Fruit fly (Drosophila melanogaster) whole organism, embryonic: ENCODE measurements around the gene sals.
A peak's percentile ranks its signal among the peaks of the same experiment; 100 is the strongest.

Experiments
- Ada2b ChIP-seq: fragments of 200-800 bp; sonication (Bioruptor generic); IDR thresholded peaks from 2 replicates; pipeline ENCODE4 v1.3.6; 2022; ENCODE audit warnings: missing biosample characterization, missing genetic modification characterization
- Atf-2 ChIP-seq: fragments of 200-800 bp; sonication (Bioruptor generic); optimal IDR thresholded peaks from 2 replicates; lab custom pipeline; 2016; ENCODE audit warnings: missing biosample characterization, missing genetic modification characterization
- BtbVII ChIP-seq: fragments of 200-800 bp; sonication (Bioruptor generic); optimal IDR thresholded peaks from 3 replicates; lab custom pipeline; 2017; ENCODE audit warnings: missing biosample characterization, mild to moderate bottlenecking, missing genetic modification characterization
- CG10267 ChIP-seq: fragments of 200-800 bp; sonication (Bioruptor generic); optimal IDR thresholded peaks from 2 replicates; lab custom pipeline; 2018; ENCODE audit warnings: missing biosample characterization, mild to moderate bottlenecking, missing genetic modification characterization, moderate library complexity
- CG10431 ChIP-seq: fragments of 200-800 bp; sonication (Bioruptor generic); optimal IDR thresholded peaks from 3 replicates; lab custom pipeline; 2018; ENCODE audit warnings: missing biosample characterization, mild to moderate bottlenecking, missing genetic modification characterization
- CG12299 ChIP-seq: fragments of 200-800 bp; sonication (Bioruptor generic); optimal IDR thresholded peaks from 2 replicates; lab custom pipeline; 2018; ENCODE audit warnings: missing biosample characterization, mild to moderate bottlenecking, missing genetic modification characterization
- CG15696 ChIP-seq: fragments of 200-800 bp; sonication (Bioruptor generic); optimal IDR thresholded peaks from 2 replicates; lab custom pipeline; 2019; ENCODE audit warnings: missing biosample characterization, mild to moderate bottlenecking, missing genetic modification characterization, moderate library complexity
- CG16815 ChIP-seq: fragments of 200-800 bp; sonication (Bioruptor generic); optimal IDR thresholded peaks from 3 replicates; lab custom pipeline; 2017; ENCODE audit warnings: missing biosample characterization, mild to moderate bottlenecking, missing genetic modification characterization
- CG17568 ChIP-seq: fragments of 200-800 bp; sonication (Bioruptor generic); optimal IDR thresholded peaks from 2 replicates; lab custom pipeline; 2018; ENCODE audit warnings: missing biosample characterization, mild to moderate bottlenecking, missing genetic modification characterization, moderate library complexity
- CG34224 ChIP-seq: fragments of 200-800 bp; sonication (Bioruptor generic); IDR thresholded peaks from 3 replicates; pipeline ENCODE4 v1.3.6; 2022; ENCODE audit warnings: missing biosample characterization, missing genetic modification characterization; ENCODE audit not compliant: partially characterized antibody
- CG4360 ChIP-seq: fragments of 200-800 bp; sonication (Bioruptor generic); IDR thresholded peaks from 2 replicates; pipeline ENCODE4 v1.3.6; 2022; ENCODE audit warnings: missing biosample characterization, missing genetic modification characterization
- CG5180 ChIP-seq: fragments of 200-800 bp; sonication (Bioruptor generic); optimal IDR thresholded peaks from 3 replicates; lab custom pipeline; 2017; ENCODE audit warnings: missing biosample characterization, missing genetic modification characterization, mild to moderate bottlenecking, moderate library complexity, missing genetic modification reagents
- CG5245 ChIP-seq: fragments of 200-800 bp; sonication (Bioruptor generic); optimal IDR thresholded peaks from 3 replicates; lab custom pipeline; 2016; ENCODE audit warnings: missing biosample characterization, missing genetic modification characterization
- CG5953 ChIP-seq: fragments of 200-800 bp; sonication (Bioruptor generic); IDR thresholded peaks from 2 replicates; pipeline ENCODE4 v1.3.6; 2022; ENCODE audit warnings: missing biosample characterization, missing genetic modification characterization
- CG6689 ChIP-seq: fragments of 200-800 bp; sonication (Bioruptor generic); IDR thresholded peaks from 2 replicates; pipeline ENCODE4 v1.3.6; 2022; ENCODE audit warnings: missing biosample characterization, missing genetic modification characterization
- CG6854 ChIP-seq: fragments of 200-800 bp; sonication (Bioruptor generic); optimal IDR thresholded peaks from 3 replicates; lab custom pipeline; 2017; ENCODE audit warnings: missing biosample characterization, mild to moderate bottlenecking, missing genetic modification characterization
- CG7987 ChIP-seq: fragments of 200-800 bp; sonication (Bioruptor generic); optimal IDR thresholded peaks from 2 replicates; lab custom pipeline; 2018; ENCODE audit warnings: missing biosample characterization, mild to moderate bottlenecking, missing genetic modification characterization, moderate library complexity
- CG9609 ChIP-seq: fragments of 200-800 bp; sonication (Bioruptor generic); optimal IDR thresholded peaks from 3 replicates; lab custom pipeline; 2016; ENCODE audit warnings: missing biosample characterization, missing genetic modification characterization
- CG9727 ChIP-seq: fragments of 200-800 bp; sonication (Bioruptor generic); optimal IDR thresholded peaks from 3 replicates; lab custom pipeline; 2017; ENCODE audit warnings: missing biosample characterization, mild to moderate bottlenecking, missing genetic modification characterization
- ERR ChIP-seq: fragments of 200-800 bp; sonication (Bioruptor generic); optimal IDR thresholded peaks from 2 replicates; lab custom pipeline; 2016; ENCODE audit warnings: missing biosample characterization, missing genetic modification characterization
- Hand ChIP-seq: fragments of 200-800 bp; sonication (Bioruptor generic); optimal IDR thresholded peaks from 2 replicates; lab custom pipeline; 2017; ENCODE audit warnings: mild to moderate bottlenecking, missing biosample characterization, missing genetic modification reagents, missing genetic modification characterization
- Jarid2 ChIP-seq: fragments of 200-800 bp; sonication (Bioruptor generic); optimal IDR thresholded peaks from 3 replicates; lab custom pipeline; 2017; ENCODE audit warnings: mild to moderate bottlenecking, missing biosample characterization, missing genetic modification reagents, missing genetic modification characterization
- Lhr ChIP-seq: fragments of 200-800 bp; sonication (Bioruptor generic); optimal IDR thresholded peaks from 3 replicates; lab custom pipeline; 2017; ENCODE audit warnings: mild to moderate bottlenecking, missing biosample characterization, missing genetic modification reagents, missing genetic modification characterization
- Med ChIP-seq: fragments of 200-800 bp; sonication (Bioruptor generic); peaks from one replicate; lab custom pipeline; 2016; ENCODE audit warnings: missing biosample characterization, missing genetic modification characterization, mild to moderate bottlenecking, inconsistent platforms, moderate library complexity
- NK7.1 ChIP-seq: fragments of 200-800 bp; sonication (Bioruptor generic); optimal IDR thresholded peaks from 3 replicates; lab custom pipeline; 2016; ENCODE audit warnings: missing biosample characterization, missing genetic modification characterization
- Scr ChIP-seq: fragments of 200-800 bp; sonication (Bioruptor generic); IDR thresholded peaks from 2 replicates; pipeline ENCODE4 v1.3.6; 2022; ENCODE audit warnings: missing biosample characterization, missing genetic modification characterization; ENCODE audit not compliant: partially characterized antibody
- Sox102F ChIP-seq: fragments of 200-800 bp; sonication (Bioruptor generic); optimal IDR thresholded peaks from 2 replicates; lab custom pipeline; 2018; ENCODE audit warnings: missing biosample characterization, mild to moderate bottlenecking, missing genetic modification characterization, moderate library complexity
- TFAM ChIP-seq: fragments of 200-800 bp; sonication (Bioruptor generic); optimal IDR thresholded peaks from 2 replicates; lab custom pipeline; 2017; ENCODE audit warnings: missing biosample characterization, missing genetic modification characterization, inconsistent platforms
- Xrp1 ChIP-seq: fragments of 200-800 bp; sonication (Bioruptor generic); IDR thresholded peaks from 2 replicates; pipeline ENCODE4 v1.3.6; 2022; ENCODE audit warnings: missing biosample characterization, missing genetic modification characterization
- amos ChIP-seq: fragments of 200-800 bp; sonication (Bioruptor generic); IDR thresholded peaks from 2 replicates; pipeline ENCODE4 v1.3.6; 2022; ENCODE audit warnings: missing biosample characterization, missing genetic modification characterization; ENCODE audit not compliant: partially characterized antibody
- ara ChIP-seq: fragments of 200-800 bp; sonication (Bioruptor generic); IDR thresholded peaks from 2 replicates; pipeline ENCODE4 v1.3.6; 2022; ENCODE audit warnings: missing biosample characterization, missing genetic modification characterization
- az2 ChIP-seq: fragments of 200-800 bp; sonication (Bioruptor generic); optimal IDR thresholded peaks from 3 replicates; lab custom pipeline; 2016; ENCODE audit warnings: missing biosample characterization, missing genetic modification characterization
- bab2 ChIP-seq: fragments of 200-800 bp; sonication (Bioruptor generic); optimal IDR thresholded peaks from 2 replicates; lab custom pipeline; 2016; ENCODE audit warnings: missing biosample characterization, missing genetic modification characterization
- caup ChIP-seq: fragments of 200-800 bp; sonication (Bioruptor generic); optimal IDR thresholded peaks from 3 replicates; lab custom pipeline; 2017; ENCODE audit warnings: missing biosample characterization, mild to moderate bottlenecking, missing genetic modification characterization, moderate library complexity; ENCODE audit not compliant: severe bottlenecking
- corto ChIP-seq: fragments of 200-800 bp; sonication (Bioruptor generic); optimal IDR thresholded peaks from 2 replicates; lab custom pipeline; 2016; ENCODE audit warnings: missing biosample characterization, mild to moderate bottlenecking, missing genetic modification characterization, moderate library complexity
- en ChIP-seq: fragments of 200-800 bp; sonication (Bioruptor generic); optimal IDR thresholded peaks from 2 replicates; lab custom pipeline; 2016; ENCODE audit warnings: missing biosample characterization, missing genetic modification characterization
- fd64A ChIP-seq: fragments of 200-800 bp; sonication (Bioruptor generic); optimal IDR thresholded peaks from 3 replicates; lab custom pipeline; 2018; ENCODE audit warnings: missing biosample characterization, mild to moderate bottlenecking, missing genetic modification characterization
- gce ChIP-seq: fragments of 200-800 bp; sonication (Bioruptor generic); IDR thresholded peaks from 3 replicates; pipeline ENCODE4 v1.3.6; 2022; ENCODE audit warnings: missing biosample characterization, missing genetic modification characterization
- gro ChIP-seq: fragments of 200-800 bp; sonication (Bioruptor generic); optimal IDR thresholded peaks from 2 replicates; lab custom pipeline; 2016; ENCODE audit warnings: missing biosample characterization, missing genetic modification characterization
- jigr1 ChIP-seq: fragments of 200-800 bp; sonication (Bioruptor generic); IDR thresholded peaks from 3 replicates; pipeline ENCODE4 v1.3.6; 2022; ENCODE audit warnings: missing biosample characterization, missing genetic modification characterization
- jumu ChIP-seq: fragments of 200-800 bp; sonication (Bioruptor generic); optimal IDR thresholded peaks from 3 replicates; lab custom pipeline; 2016; ENCODE audit warnings: missing biosample characterization, missing genetic modification characterization
- kah ChIP-seq: fragments of 200-800 bp; sonication (Bioruptor generic); optimal IDR thresholded peaks from 2 replicates; lab custom pipeline; 2018; ENCODE audit warnings: missing biosample characterization, mild to moderate bottlenecking, missing genetic modification characterization
- kay ChIP-seq: fragments of 200-800 bp; sonication (Bioruptor generic); optimal IDR thresholded peaks from 2 replicates; lab custom pipeline; 2016; ENCODE audit warnings: missing biosample characterization, missing genetic modification characterization
- sens-2 ChIP-seq: fragments of 200-800 bp; sonication (Bioruptor generic); IDR thresholded peaks from 2 replicates; pipeline ENCODE4 v1.3.6; 2022; ENCODE audit warnings: missing biosample characterization, missing genetic modification characterization
- sisA ChIP-seq: fragments of 200-800 bp; sonication (Bioruptor generic); IDR thresholded peaks from 2 replicates; pipeline ENCODE4 v1.3.6; 2022; ENCODE audit warnings: missing biosample characterization, missing genetic modification characterization
- slou ChIP-seq: fragments of 200-800 bp; sonication (Bioruptor generic); optimal IDR thresholded peaks from 3 replicates; lab custom pipeline; 2016; ENCODE audit warnings: missing biosample characterization, missing genetic modification characterization
- sob ChIP-seq: fragments of 200-800 bp; sonication (Bioruptor generic); IDR thresholded peaks from 2 replicates; pipeline ENCODE4 v1.3.6; 2022; ENCODE audit warnings: missing biosample characterization, missing genetic modification characterization
- stwl ChIP-seq: fragments of 200-800 bp; sonication (Bioruptor generic); optimal IDR thresholded peaks from 3 replicates; lab custom pipeline; 2018; ENCODE audit warnings: missing biosample characterization, mild to moderate bottlenecking, missing genetic modification characterization, moderate library complexity
- sug ChIP-seq: fragments of 200-800 bp; optimal IDR thresholded peaks from 2 replicates; lab custom pipeline; 2019; ENCODE audit warnings: missing biosample characterization, mild to moderate bottlenecking, missing genetic modification characterization, moderate library complexity
- wdn ChIP-seq: fragments of 200-800 bp; sonication (Bioruptor generic); IDR thresholded peaks from 2 replicates; pipeline ENCODE4 v1.3.6; 2022; ENCODE audit warnings: missing biosample characterization, missing genetic modification characterization
- yki ChIP-seq: fragments of >200 bp; optimal IDR thresholded peaks from 3 replicates; lab custom pipeline; 2018

Gene sals

dm6 chr3R:11409667-11410137 lies 41.9 kb downstream of the sals start, which contains the start of the genes mgr and Irbp (continued):
- TF ChIP-seq sisA (GFP tag; lab: Robert Waterston, UW): peak; percentile 91
- peak; percentile 76 for TF ChIP-seq Lhr
- peak; percentile 94 for TF ChIP-seq Sox102F (GFP tag; lab: Kevin White, UChicago)
- TF ChIP-seq corto: no peak
- TF ChIP-seq kay: peak; percentile 90
- peak; percentile 95 for TF ChIP-seq ara (GFP tag; lab: Robert Waterston, UW)
- peak; percentile 95 for TF ChIP-seq CG6689 (GFP tag; lab: Robert Waterston, UW)
- peak; percentile 61 for TF ChIP-seq Hand (GFP tag; lab: Kevin White, UChicago)
- no peak for TF ChIP-seq CG7987
- TF ChIP-seq Scr (GFP tag; lab: Robert Waterston, UW): peak; percentile 90
- TF ChIP-seq ERR (GFP tag; lab: Kevin White, UChicago): no peak
- peak; percentile 94 for TF ChIP-seq CG9727
- peak; percentile 73 for TF ChIP-seq CG5953 (GFP tag; lab: Robert Waterston, UW)
- peak; percentile 74 for TF ChIP-seq amos (GFP tag; lab: Robert Waterston, UW)
- TF ChIP-seq CG34224 (GFP tag; lab: Robert Waterston, UW): peak; percentile 91
- no peak for TF ChIP-seq CG5180 (GFP tag; lab: Kevin White, UChicago)
- TF ChIP-seq stwl (tag; lab: Kevin White, UChicago): peak; percentile 80
- TF ChIP-seq yki (lab: Kevin White, UChicago): no peak
- TF ChIP-seq Med (GFP tag; lab: Kevin White, UChicago): peak; percentile 90
- no peak for TF ChIP-seq gro
- TF ChIP-seq Xrp1 (GFP tag; lab: Robert Waterston, UW): peak; percentile 97
- TF ChIP-seq jumu: peak; percentile 34
- TF ChIP-seq CG6854 (GFP tag; lab: Kevin White, UChicago): peak; percentile 74
- peak; percentile 92 for TF ChIP-seq wdn (GFP tag; lab: Robert Waterston, UW)
- peak; percentile 95 for TF ChIP-seq CG15696 (tag; lab: Kevin White, UChicago)
- peak; percentile 72; the same call in 2 of the 3 replicates for TF ChIP-seq jigr1 (GFP tag; lab: Robert Waterston, UW)
- peak; percentile 11 for TF ChIP-seq Atf-2 (GFP tag; lab: Kevin White, UChicago)
- peak; percentile 68 for TF ChIP-seq kah (GFP tag; lab: Kevin White, UChicago)
- peak; percentile 96 for TF ChIP-seq Ada2b (GFP tag; lab: Robert Waterston, UW)
- TF ChIP-seq en (GFP tag; lab: Kevin White, UChicago): no peak
- no peak for TF ChIP-seq sug (tag; lab: Kevin White, UChicago)
- no peak for TF ChIP-seq NK7.1 (GFP tag; lab: Kevin White, UChicago)
- TF ChIP-seq az2 (GFP tag; lab: Kevin White, UChicago): peak; percentile 90
- peak; percentile 22 for TF ChIP-seq CG9609 (GFP tag; lab: Kevin White, UChicago)
- TF ChIP-seq CG12299 (tag; lab: Kevin White, UChicago): peak; percentile 80
- TF ChIP-seq sob (GFP tag; lab: Robert Waterston, UW): peak; percentile 98
- TF ChIP-seq CG5245: peak; percentile 76
- TF ChIP-seq CG16815: peak; percentile 75
- peak; percentile 90 for TF ChIP-seq CG10267 (tag; lab: Kevin White, UChicago)
- peak; percentile 32 for TF ChIP-seq Jarid2 (GFP tag; lab: Kevin White, UChicago)
- peak; percentile 82 for TF ChIP-seq BtbVII (GFP tag; lab: Kevin White, UChicago)
- TF ChIP-seq fd64A (GFP tag; lab: Kevin White, UChicago): peak; percentile 8
- TF ChIP-seq CG10431 (GFP tag; lab: Kevin White, UChicago): peak; percentile 73
- peak; percentile 59 for TF ChIP-seq slou (GFP tag; lab: Kevin White, UChicago)
- TF ChIP-seq gce (GFP tag; lab: Robert Waterston, UW): peak; percentile 88
- peak; percentile 64 for TF ChIP-seq CG4360 (GFP tag; lab: Robert Waterston, UW)
- peak; percentile 3 for TF ChIP-seq TFAM (GFP tag; lab: Kevin White, UChicago)
- TF ChIP-seq bab2 (GFP tag; lab: Kevin White, UChicago): peak; percentile 55
- no peak for TF ChIP-seq CG17568
- TF ChIP-seq sens-2 (GFP tag; lab: Robert Waterston, UW): peak; percentile 77
- TF ChIP-seq caup (GFP tag; lab: Kevin White, UChicago): peak; percentile 94
